Worm (Caenorhabditis elegans) whole organism, L2 larva: ENCODE results near the gene F28D1.6.

Experiments used
- mdl-1 ChIP-seq, 2 experiments: fragments of 150-350 bp in 1 of 2; sonication (generic microtip) in 1 of 2; optimal IDR thresholded peaks; 2 replicates each; lab custom pipeline; 2017; ENCODE audit warnings: missing biosample characterization in 2 of 2, missing genetic modification characterization in 2 of 2
- unc-62 ChIP-seq: fragments of 150-350 bp; optimal IDR thresholded peaks from 2 replicates; lab custom pipeline; 2014; ENCODE audit warnings: missing biosample characterization, missing genetic modification reagents, missing genetic modification characterization
- ztf-11 ChIP-seq: sonication (generic microtip); optimal IDR thresholded peaks from 2 replicates; lab custom pipeline; 2017; ENCODE audit warnings: missing biosample characterization, missing genetic modification characterization

DNA sequence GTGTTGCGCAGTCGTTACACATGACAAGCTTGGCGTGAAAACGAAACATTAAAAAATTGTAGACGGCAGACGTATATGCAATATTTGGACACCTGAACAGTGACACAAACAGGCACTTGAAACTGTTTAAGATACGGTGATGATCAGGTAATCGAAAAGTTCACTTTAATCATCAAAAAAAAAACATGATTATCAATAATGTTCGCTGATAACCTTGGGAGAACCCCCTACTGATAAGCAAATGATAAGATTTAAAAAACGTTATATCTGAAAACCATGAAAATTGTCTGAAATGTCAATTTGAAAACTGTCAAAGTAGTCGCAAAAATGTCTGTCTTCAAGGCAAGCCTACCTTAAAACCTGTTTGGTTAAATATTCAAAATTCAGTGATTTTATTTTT is 15.0 kb upstream of the F28D1.6 start:
- TF ChIP-seq unc-62 (GFP tag; lab: Kevin White, UChicago) (no peak), mdl-1 (tag; optimal IDR thresholded peaks at IDR 0.05; lab: Kevin White, UChicago) (no peak), ztf-11 (tag; lab: Kevin White, UChicago) (no peak)
